Fruit fly (Drosophila melanogaster) S2 (cell line): Measurements from ENCODE around the gene mRpL38.

Source experiments
- CG8478 ChIP-seq: fragments of >200 bp; optimal IDR thresholded peaks from 2 replicates; lab custom pipeline; 2018
- CTCF ChIP-seq, 2 experiments: fragments of >200 bp; optimal IDR thresholded peaks; 2 replicates each; lab custom pipeline; 2018

DNA sequence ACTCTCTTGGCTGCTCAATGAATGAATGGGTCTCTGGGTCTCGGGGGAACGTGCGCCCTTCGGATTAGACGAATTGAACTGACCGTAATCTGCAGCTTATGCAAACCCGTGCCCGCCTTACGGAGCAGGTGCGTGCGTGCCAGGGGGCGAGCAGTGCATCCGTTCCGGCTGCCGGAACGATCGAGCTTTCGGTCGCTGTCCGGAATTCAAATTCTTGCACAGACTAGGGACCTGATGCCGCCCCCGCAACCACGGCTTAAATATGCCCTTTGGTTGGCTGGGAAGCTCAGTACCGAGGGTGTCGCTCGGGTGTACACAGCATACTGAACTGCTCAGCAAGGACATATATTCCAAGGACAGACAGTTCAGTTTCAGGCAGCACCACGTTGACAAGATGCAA is 51.3 kb downstream of the mRpL38 start, which contains the start of gene Muc12Ea:
- TF ChIP-seq CTCF (optimal IDR thresholded peaks at IDR 0.05; lab: Kevin White, UChicago) (no peak), CG8478 (lab: Kevin White, UChicago) (no peak)
